Fruit fly (Drosophila melanogaster) whole organism, embryonic: ENCODE measurements around the gene CG12398.

Experiments used
- Asciz ChIP-seq: fragments of 200-800 bp; sonication (Bioruptor generic); optimal IDR thresholded peaks from 2 replicates; lab custom pipeline; 2017; ENCODE audit warnings: missing biosample characterization, mild to moderate bottlenecking, missing genetic modification characterization, missing genetic modification reagents
- CG10267 ChIP-seq: fragments of 200-800 bp; sonication (Bioruptor generic); optimal IDR thresholded peaks from 2 replicates; lab custom pipeline; 2018; ENCODE audit warnings: missing biosample characterization, mild to moderate bottlenecking, missing genetic modification characterization, moderate library complexity
- CG10462 ChIP-seq: fragments of 200-800 bp; sonication (Bioruptor generic); optimal IDR thresholded peaks from 2 replicates; lab custom pipeline; 2016; ENCODE audit warnings: missing biosample characterization, missing genetic modification characterization
- CG10543 ChIP-seq: fragments of 200-800 bp; sonication (Bioruptor generic); optimal IDR thresholded peaks from 3 replicates; lab custom pipeline; 2017; ENCODE audit warnings: missing biosample characterization, mild to moderate bottlenecking, missing genetic modification characterization, moderate library complexity
- CG10959 ChIP-seq: fragments of 200-800 bp; sonication (Bioruptor generic); IDR thresholded peaks from 2 replicates; pipeline ENCODE4 v1.3.6; 2022; ENCODE audit warnings: missing biosample characterization, missing genetic modification characterization
- CG11695 ChIP-seq: fragments of 200-800 bp; sonication (Bioruptor generic); IDR thresholded peaks from 3 replicates; pipeline ENCODE4 v1.3.6; 2022; ENCODE audit warnings: missing biosample characterization, missing genetic modification characterization
- CG12104 ChIP-seq: fragments of 200-800 bp; sonication (Bioruptor generic); optimal IDR thresholded peaks from 3 replicates; lab custom pipeline; 2016; ENCODE audit warnings: missing biosample characterization, missing genetic modification characterization
- CG14050 ChIP-seq: fragments of 200-800 bp; sonication (Bioruptor generic); IDR thresholded peaks from 3 replicates; pipeline ENCODE4 v1.3.6; 2022; ENCODE audit warnings: missing biosample characterization, missing genetic modification characterization
- CG14441 ChIP-seq: fragments of 200-800 bp; sonication (Bioruptor generic); IDR thresholded peaks from 2 replicates; pipeline ENCODE4 v1.3.6; 2022; ENCODE audit warnings: missing biosample characterization, missing genetic modification characterization
- CG15073 ChIP-seq: fragments of 200-800 bp; sonication (Bioruptor generic); optimal IDR thresholded peaks from 2 replicates; lab custom pipeline; 2016; ENCODE audit warnings: missing biosample characterization, missing genetic modification characterization
- CG17612 ChIP-seq: fragments of 200-800 bp; sonication (Bioruptor generic); IDR thresholded peaks from 2 replicates; pipeline ENCODE4 v1.3.6; 2022; ENCODE audit warnings: missing biosample characterization, missing genetic modification characterization
- CG17829 ChIP-seq: fragments of 200-800 bp; optimal IDR thresholded peaks from 2 replicates; lab custom pipeline; 2019; ENCODE audit warnings: missing biosample characterization, mild to moderate bottlenecking, missing genetic modification characterization, moderate library complexity
- CG1792 ChIP-seq: fragments of 200-800 bp; sonication (Bioruptor generic); optimal IDR thresholded peaks from 2 replicates; lab custom pipeline; 2016; ENCODE audit warnings: missing biosample characterization, missing genetic modification characterization
- CG2129 ChIP-seq: fragments of 200-800 bp; sonication (Bioruptor generic); IDR thresholded peaks from 2 replicates; pipeline ENCODE4 v1.3.6; 2022; ENCODE audit warnings: missing biosample characterization, missing genetic modification characterization; ENCODE audit not compliant: partially characterized antibody
- CG31441 ChIP-seq: fragments of 200-800 bp; sonication (Bioruptor generic); IDR thresholded peaks from 2 replicates; pipeline ENCODE4 v1.3.6; 2022; ENCODE audit warnings: missing biosample characterization, missing genetic modification characterization
- CG4820 ChIP-seq: fragments of 200-800 bp; sonication (Bioruptor generic); optimal IDR thresholded peaks from 3 replicates; lab custom pipeline; 2016; ENCODE audit warnings: missing biosample characterization, missing genetic modification characterization
- CG6175 ChIP-seq: fragments of 200-800 bp; sonication (Bioruptor generic); IDR thresholded peaks from 3 replicates; pipeline ENCODE4 v1.3.6; 2022; ENCODE audit warnings: missing biosample characterization, missing genetic modification characterization
- CG6854 ChIP-seq: fragments of 200-800 bp; sonication (Bioruptor generic); optimal IDR thresholded peaks from 3 replicates; lab custom pipeline; 2017; ENCODE audit warnings: missing biosample characterization, mild to moderate bottlenecking, missing genetic modification characterization
- CG7271 ChIP-seq: fragments of 200-800 bp; sonication (Bioruptor generic); optimal IDR thresholded peaks from 2 replicates; lab custom pipeline; 2018; ENCODE audit warnings: missing biosample characterization, mild to moderate bottlenecking, missing genetic modification characterization, moderate library complexity
- CG8359 ChIP-seq: fragments of 200-800 bp; sonication (Bioruptor generic); optimal IDR thresholded peaks from 2 replicates; lab custom pipeline; 2017; ENCODE audit warnings: missing biosample characterization, mild to moderate bottlenecking, missing genetic modification characterization, borderline replicate concordance
- CG8924 ChIP-seq: fragments of 200-800 bp; optimal IDR thresholded peaks from 3 replicates; lab custom pipeline; 2019; ENCODE audit warnings: missing biosample characterization, mild to moderate bottlenecking, missing genetic modification characterization, moderate library complexity
- Chrac-16 ChIP-seq: fragments of 200-800 bp; sonication (Bioruptor generic); optimal IDR thresholded peaks from 3 replicates; lab custom pipeline; 2016; ENCODE audit warnings: missing biosample characterization, missing genetic modification characterization
- Deaf1 ChIP-seq: fragments of 200-800 bp; optimal IDR thresholded peaks from 3 replicates; lab custom pipeline; 2019; ENCODE audit warnings: missing biosample characterization, mild to moderate bottlenecking, missing genetic modification characterization, moderate library complexity
- Doc2 ChIP-seq: fragments of 200-800 bp; sonication (Bioruptor generic); IDR thresholded peaks from 2 replicates; pipeline ENCODE4 v1.3.6; 2022; ENCODE audit warnings: missing biosample characterization, missing genetic modification characterization
- E2f1 ChIP-seq: fragments of 200-800 bp; sonication (Bioruptor generic); IDR thresholded peaks from 2 replicates; pipeline ENCODE4 v1.3.6; 2022; ENCODE audit warnings: missing biosample characterization, missing genetic modification characterization
- H2.0 ChIP-seq: fragments of 200-800 bp; sonication (Bioruptor generic); IDR thresholded peaks from 2 replicates; pipeline ENCODE4 v1.3.6; 2022; ENCODE audit warnings: missing biosample characterization, missing genetic modification characterization
- HLH54F ChIP-seq: fragments of 200-800 bp; sonication (Bioruptor generic); optimal IDR thresholded peaks from 3 replicates; lab custom pipeline; 2016; ENCODE audit warnings: missing biosample characterization, missing genetic modification characterization
- Hand ChIP-seq: fragments of 200-800 bp; sonication (Bioruptor generic); optimal IDR thresholded peaks from 2 replicates; lab custom pipeline; 2017; ENCODE audit warnings: mild to moderate bottlenecking, missing biosample characterization, missing genetic modification reagents, missing genetic modification characterization
- Lpt ChIP-seq: fragments of >200 bp; optimal IDR thresholded peaks from 2 replicates; lab custom pipeline; 2018; ENCODE audit warnings: missing biosample characterization, missing genetic modification characterization
- NFAT ChIP-seq: fragments of 200-800 bp; sonication (Bioruptor generic); IDR thresholded peaks from 2 replicates; pipeline ENCODE4 v1.3.6; 2022; ENCODE audit warnings: missing biosample characterization, missing genetic modification characterization
- Oaz ChIP-seq: fragments of 200-800 bp; sonication (Bioruptor generic); IDR thresholded peaks from 2 replicates; pipeline ENCODE4 v1.3.6; 2022; ENCODE audit warnings: missing biosample characterization, missing genetic modification characterization
- Ptx1 ChIP-seq: fragments of 200-800 bp; sonication (Bioruptor generic); IDR thresholded peaks from 2 replicates; pipeline ENCODE4 v1.3.6; 2022; ENCODE audit warnings: missing biosample characterization, missing genetic modification characterization
- Ssrp ChIP-seq: fragments of 200-800 bp; sonication (Bioruptor generic); optimal IDR thresholded peaks from 2 replicates; lab custom pipeline; 2018; ENCODE audit warnings: missing biosample characterization, mild to moderate bottlenecking, missing genetic modification characterization, moderate library complexity
- Taf1 ChIP-seq: fragments of 200-800 bp; sonication (Bioruptor generic); IDR thresholded peaks from 2 replicates; pipeline ENCODE4 v1.3.6; 2022; ENCODE audit warnings: missing biosample characterization, missing genetic modification characterization
- ase ChIP-seq: fragments of 200-800 bp; sonication (Bioruptor generic); IDR thresholded peaks from 3 replicates; pipeline ENCODE4 v1.3.6; 2022; ENCODE audit warnings: missing biosample characterization, missing genetic modification characterization
- ci ChIP-seq: fragments of 200-800 bp; sonication (Bioruptor generic); IDR thresholded peaks from 3 replicates; pipeline ENCODE4 v1.3.6; 2022; ENCODE audit warnings: missing biosample characterization, missing genetic modification characterization
- dmrt11E ChIP-seq: fragments of 200-800 bp; sonication (Bioruptor generic); optimal IDR thresholded peaks from 3 replicates; lab custom pipeline; 2018; ENCODE audit warnings: missing biosample characterization, mild to moderate bottlenecking, missing genetic modification characterization, moderate library complexity
- dpn ChIP-seq, 2 experiments: fragments of 200-800 bp; sonication (Bioruptor generic); optimal IDR thresholded peaks; 3 replicates each; lab custom pipeline; 2016; ENCODE audit warnings: missing biosample characterization in 2 of 2, missing genetic modification characterization in 2 of 2
- ems ChIP-seq: fragments of 200-800 bp; sonication (Bioruptor generic); optimal IDR thresholded peaks from 3 replicates; lab custom pipeline; 2016; ENCODE audit warnings: missing biosample characterization, missing genetic modification characterization
- exex ChIP-seq: fragments of 200-800 bp; sonication (Bioruptor generic); optimal IDR thresholded peaks from 4 replicates; lab custom pipeline; 2018; ENCODE audit warnings: missing biosample characterization, mild to moderate bottlenecking, missing genetic modification characterization, moderate library complexity
- fd64A ChIP-seq: fragments of 200-800 bp; sonication (Bioruptor generic); optimal IDR thresholded peaks from 3 replicates; lab custom pipeline; 2018; ENCODE audit warnings: missing biosample characterization, mild to moderate bottlenecking, missing genetic modification characterization
- ftz-f1 ChIP-seq: fragments of 200-800 bp; sonication (Bioruptor generic); optimal IDR thresholded peaks from 2 replicates; lab custom pipeline; 2016; ENCODE audit warnings: missing biosample characterization, missing genetic modification characterization
- gce ChIP-seq: fragments of 200-800 bp; sonication (Bioruptor generic); IDR thresholded peaks from 3 replicates; pipeline ENCODE4 v1.3.6; 2022; ENCODE audit warnings: missing biosample characterization, missing genetic modification characterization
- grn ChIP-seq: fragments of 200-800 bp; sonication (Bioruptor generic); optimal IDR thresholded peaks from 3 replicates; lab custom pipeline; 2017; ENCODE audit warnings: missing biosample characterization, missing genetic modification characterization
- gt ChIP-seq: fragments of 200-800 bp; sonication (Bioruptor generic); IDR thresholded peaks from 2 replicates; pipeline ENCODE4 v1.3.6; 2022; ENCODE audit warnings: missing biosample characterization, missing genetic modification characterization
- ind ChIP-seq: fragments of 200-800 bp; sonication (Bioruptor generic); optimal IDR thresholded peaks from 3 replicates; lab custom pipeline; 2016; ENCODE audit warnings: missing biosample characterization, missing genetic modification characterization
- kah ChIP-seq: fragments of 200-800 bp; sonication (Bioruptor generic); optimal IDR thresholded peaks from 2 replicates; lab custom pipeline; 2018; ENCODE audit warnings: missing biosample characterization, mild to moderate bottlenecking, missing genetic modification characterization
- lbe ChIP-seq: fragments of 200-800 bp; sonication (Bioruptor generic); optimal IDR thresholded peaks from 2 replicates; lab custom pipeline; 2016; ENCODE audit warnings: missing biosample characterization, mild to moderate bottlenecking, missing genetic modification characterization
- ttk ChIP-seq: fragments of 200-800 bp; sonication (Bioruptor generic); IDR thresholded peaks from 2 replicates; pipeline ENCODE4 v2.1.2; 2022; ENCODE audit warnings: missing biosample characterization, missing genetic modification characterization
- wek ChIP-seq: fragments of 200-800 bp; sonication (Bioruptor generic); optimal IDR thresholded peaks from 3 replicates; lab custom pipeline; 2018; ENCODE audit warnings: missing biosample characterization, mild to moderate bottlenecking, missing genetic modification characterization, moderate library complexity
- z ChIP-seq: fragments of 200-800 bp; sonication (Bioruptor generic); IDR thresholded peaks from 3 replicates; pipeline ENCODE4 v1.3.6; 2022; ENCODE audit warnings: missing biosample characterization, missing genetic modification characterization

Gene CG12398

DNA sequence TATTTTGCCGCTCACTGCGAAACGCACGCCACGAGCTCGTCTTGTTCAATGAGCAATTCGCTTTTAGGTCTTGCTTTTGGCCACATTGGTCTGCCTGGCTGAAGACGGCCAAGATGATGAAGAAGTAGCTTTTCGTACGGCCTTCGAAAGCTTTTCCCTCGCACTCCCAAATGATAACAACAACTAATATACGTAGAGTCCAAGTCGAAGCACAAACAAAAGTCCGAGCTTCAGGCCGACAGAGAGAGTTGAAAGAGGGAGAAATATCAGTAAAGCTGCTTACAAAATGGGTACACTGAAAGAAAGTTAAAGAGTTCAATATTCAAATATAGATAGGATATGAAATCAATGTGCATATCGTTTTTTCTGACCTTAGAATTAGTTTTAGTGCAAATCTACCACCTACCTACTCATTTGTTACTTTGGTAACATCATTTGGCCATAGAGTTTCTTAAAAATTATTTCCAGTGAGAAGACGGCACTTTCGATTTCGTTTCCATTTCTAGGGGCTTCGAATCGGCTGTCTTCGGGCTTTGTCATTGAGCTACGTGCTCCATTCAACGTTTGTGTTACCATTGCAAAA lies 31.0 kb downstream of the CG12398 start, which contains the start of the genes CG45064 and CG45065 (continued):
- peak; percentile 45 for TF ChIP-seq CG8359
- TF ChIP-seq CG10959 (GFP tag; lab: Robert Waterston, UW) = no peak
- TF ChIP-seq Chrac-16 = peak; percentile 64
- peak; percentile 73 for TF ChIP-seq CG6854 (GFP tag; lab: Kevin White, UChicago)
- TF ChIP-seq CG10462 = peak; percentile 69
- peak; percentile 81 for TF ChIP-seq HLH54F (GFP tag; lab: Kevin White, UChicago)
- TF ChIP-seq Lpt (GFP tag; lab: Kevin White, UChicago) = no peak
- peak; percentile 79 to 85 for TF ChIP-seq dpn (GFP tag; optimal IDR thresholded peaks at IDR 0.05; lab: Kevin White, UChicago)
- TF ChIP-seq NFAT (GFP tag; lab: Robert Waterston, UW) = 0 out of 2 replicates have a peak, but pooled peaks have one; percentile 22
- TF ChIP-seq lbe = no peak
- TF ChIP-seq CG1792 (GFP tag; lab: Kevin White, UChicago) = peak; percentile 77
- peak; percentile 82 for TF ChIP-seq CG14050 (GFP tag; lab: Robert Waterston, UW)
- TF ChIP-seq Hand (GFP tag; lab: Kevin White, UChicago) = peak; percentile 31
- TF ChIP-seq Ssrp (tag; lab: Kevin White, UChicago) = peak; percentile 84
- peak; percentile 69; the same call in 2 of the 3 replicates for TF ChIP-seq CG11695 (GFP tag; lab: Robert Waterston, UW)
- TF ChIP-seq dmrt11E (tag; lab: Kevin White, UChicago) = peak; percentile 26
- TF ChIP-seq z (GFP tag; lab: Robert Waterston, UW) = no peak
- TF ChIP-seq gce (GFP tag; lab: Robert Waterston, UW) = peak; percentile 81
- TF ChIP-seq CG14441 = peak; percentile 72
- peak; percentile 76 for TF ChIP-seq ase (GFP tag; lab: Robert Waterston, UW)
- TF ChIP-seq CG10543 (GFP tag; lab: Kevin White, UChicago) = peak; percentile 24
- TF ChIP-seq kah (GFP tag; lab: Kevin White, UChicago) = peak; percentile 69
- TF ChIP-seq Ptx1 (GFP tag; lab: Robert Waterston, UW) = peak; percentile 88
- TF ChIP-seq Asciz = peak; percentile 93
- TF ChIP-seq CG8924 (tag; lab: Kevin White, UChicago) = peak; percentile 88
- peak; percentile 75 for TF ChIP-seq fd64A
- no peak; the same call in 1 of the 2 replicates for TF ChIP-seq Oaz (GFP tag; lab: Robert Waterston, UW)
- TF ChIP-seq CG31441 (GFP tag; lab: Robert Waterston, UW) = peak; percentile 95
- TF ChIP-seq ftz-f1 (GFP tag; lab: Kevin White, UChicago) = no peak
- no peak for TF ChIP-seq Doc2
- TF ChIP-seq H2.0 (GFP tag; lab: Robert Waterston, UW) = peak; percentile 85
- no peak for TF ChIP-seq CG17612
- TF ChIP-seq Deaf1 = peak; percentile 75
- peak; percentile 97 for TF ChIP-seq ci (GFP tag; lab: Robert Waterston, UW)
- peak; percentile 47 for TF ChIP-seq CG12104
- TF ChIP-seq ind (GFP tag; lab: Kevin White, UChicago) = peak; percentile 81
- TF ChIP-seq gt (GFP tag; lab: Robert Waterston, UW) = 0 out of 2 replicates have a peak, but pooled peaks have one; percentile 44
- peak; percentile 93 for TF ChIP-seq ttk (GFP tag; lab: Robert Waterston, UW)
- TF ChIP-seq CG4820 (GFP tag; lab: Kevin White, UChicago) = peak; percentile 80
- peak; percentile 11 for TF ChIP-seq exex (tag; lab: Kevin White, UChicago)
- peak; percentile 28 for TF ChIP-seq CG15073 (GFP tag; lab: Kevin White, UChicago)
- no peak for TF ChIP-seq CG6175 (GFP tag; lab: Robert Waterston, UW)
- peak; percentile 2 for TF ChIP-seq grn
- no peak for TF ChIP-seq CG2129 (GFP tag; lab: Robert Waterston, UW)
- peak; percentile 70 for TF ChIP-seq ems (GFP tag; lab: Kevin White, UChicago)
- TF ChIP-seq E2f1 (GFP tag; lab: Robert Waterston, UW) = peak; percentile 77
- TF ChIP-seq CG17829 (tag; lab: Kevin White, UChicago) = peak; percentile 86
- TF ChIP-seq CG10267 (tag; lab: Kevin White, UChicago) = peak; percentile 76
- no peak for TF ChIP-seq Taf1 (GFP tag; lab: Robert Waterston, UW)
- TF ChIP-seq wek = peak; percentile 64
- TF ChIP-seq CG7271 (tag; lab: Kevin White, UChicago) = no peak
